Worm (Caenorhabditis elegans) whole organism, midembryonic: ENCODE measurements around the gene T06D4.2.

Source experiments
- T22C8.4 ChIP-seq: fragments of 200-800 bp; sonication (Bioruptor generic); IDR thresholded peaks from 2 replicates; pipeline ENCODE4 v1.3.6; 2022; ENCODE audit warnings: missing genetic modification characterization, missing compliant biosample characterization
- cog-1 ChIP-seq: sonication (generic microtip); optimal IDR thresholded peaks from 2 replicates; lab custom pipeline; 2016; ENCODE audit warnings: missing genetic modification characterization, missing compliant biosample characterization
- flt-1 ChIP-seq: fragments of 200-800 bp; sonication (Bioruptor generic); IDR thresholded peaks from 2 replicates; pipeline ENCODE4 v1.3.6; 2022; ENCODE audit warnings: missing genetic modification characterization, missing compliant biosample characterization
- klf-2 ChIP-seq: fragments of 200-800 bp; sonication (Bioruptor generic); conservative IDR thresholded peaks from 2 replicates; pipeline ENCODE4 v1.3.6; 2022; ENCODE audit warnings: missing genetic modification reagents, missing genetic modification characterization, missing compliant biosample characterization
- med-1 ChIP-seq: sonication (generic microtip); optimal IDR thresholded peaks from 2 replicates; lab custom pipeline; 2017; ENCODE audit warnings: missing genetic modification characterization, mild to moderate bottlenecking, missing compliant biosample characterization, antibody characterized with exemption, missing genetic modification reagents; ENCODE audit not compliant: insufficient read depth
- ref-1 ChIP-seq: fragments of 200-800 bp; sonication (Bioruptor generic); conservative IDR thresholded peaks from 2 replicates; pipeline ENCODE4 v1.3.6; 2022; ENCODE audit warnings: missing genetic modification reagents, missing genetic modification characterization, missing compliant biosample characterization
- tab-1 ChIP-seq: fragments of 200-800 bp; sonication (Bioruptor generic); IDR thresholded peaks from 2 replicates; pipeline ENCODE4 v1.3.6; 2022; ENCODE audit warnings: missing genetic modification characterization, missing compliant biosample characterization
- ztf-23 ChIP-seq: fragments of 200-800 bp; sonication (Bioruptor generic); IDR thresholded peaks from 2 replicates; pipeline ENCODE4 v1.3.6; 2022; ENCODE audit warnings: missing genetic modification reagents, missing genetic modification characterization, missing compliant biosample characterization
- ztf-29 ChIP-seq: fragments of 200-800 bp; sonication (Bioruptor generic); IDR thresholded peaks from 2 replicates; pipeline ENCODE4 v1.3.6; 2022; ENCODE audit warnings: missing genetic modification reagents, missing genetic modification characterization, missing compliant biosample characterization

T06D4.2 gene

DNA sequence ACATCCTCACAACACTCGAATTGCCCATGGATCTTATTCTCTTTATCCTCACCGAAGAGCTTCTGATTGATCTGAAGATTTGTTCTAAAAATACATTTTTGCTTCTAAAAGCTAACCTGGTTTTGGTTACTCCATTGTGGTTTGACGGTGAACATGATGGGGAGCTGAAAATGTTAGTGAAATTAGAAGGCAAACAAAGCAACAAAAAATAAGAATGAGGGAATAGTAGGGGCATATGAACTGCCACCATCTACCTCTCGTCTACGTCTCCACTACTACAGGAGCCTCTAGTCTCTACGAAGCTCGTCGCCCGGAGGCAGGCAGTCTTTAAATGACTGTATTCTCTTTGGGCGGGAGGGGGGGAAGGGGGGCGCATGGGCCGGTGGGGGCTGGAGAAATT, at the start of gene T06D4.2:
TSS of gene T06D4.2 (minus strand) at position 170 of the 400 bp plus-strand sequence.
- TF ChIP-seq med-1 (GFP tag; lab: Kevin White, UChicago) = no peak
- no peak for TF ChIP-seq ztf-29 (GFP tag; lab: Robert Waterston, UW)
- TF ChIP-seq flt-1 (GFP tag; lab: Robert Waterston, UW) = no peak
- TF ChIP-seq T22C8.4 = no peak

- TF ChIP-seq klf-2 (GFP tag; lab: Robert Waterston, UW) = no peak
Measured at ce11 chrII:3434893-3435503, 49.3 kb upstream of the T06D4.2 start.

DNA sequence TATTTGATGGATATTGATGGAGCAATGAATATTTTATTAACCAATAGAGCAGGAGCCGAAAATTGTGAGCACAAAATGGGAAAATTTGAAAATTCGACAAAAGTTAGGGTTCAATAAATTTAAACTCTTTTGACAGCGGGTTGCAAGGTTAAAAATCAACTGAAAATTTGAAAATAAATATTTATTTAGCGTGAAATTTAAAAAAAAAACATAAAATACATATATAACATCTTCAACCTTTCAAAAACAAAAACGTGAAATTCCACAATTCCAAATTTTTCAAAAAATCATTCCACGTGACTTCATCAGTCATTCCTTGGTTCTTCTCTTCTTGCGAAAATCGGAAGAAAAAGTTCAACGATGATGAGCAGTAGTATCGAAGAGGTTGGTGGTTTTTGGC, 43.7 kb upstream of the T06D4.2 start, which contains the start of gene C16C8.18:
TSS of gene C16C8.18 (plus strand) at position 301 of the 400 bp plus-strand sequence.
- no peak for TF ChIP-seq ztf-23 (GFP tag; lab: Robert Waterston, UW)
- TF ChIP-seq tab-1 (GFP tag; lab: Robert Waterston, UW) = no peak
- TF ChIP-seq ztf-29 (GFP tag; lab: Robert Waterston, UW) = no peak
- no peak for TF ChIP-seq ref-1 (GFP tag; lab: Robert Waterston, UW)
- no peak for TF ChIP-seq klf-2 (GFP tag; lab: Robert Waterston, UW)
- TF ChIP-seq T22C8.4 = no peak
- TF ChIP-seq flt-1 (GFP tag; lab: Robert Waterston, UW) = no peak
- no peak for TF ChIP-seq cog-1 (tag; lab: Kevin White, UChicago)

DNA sequence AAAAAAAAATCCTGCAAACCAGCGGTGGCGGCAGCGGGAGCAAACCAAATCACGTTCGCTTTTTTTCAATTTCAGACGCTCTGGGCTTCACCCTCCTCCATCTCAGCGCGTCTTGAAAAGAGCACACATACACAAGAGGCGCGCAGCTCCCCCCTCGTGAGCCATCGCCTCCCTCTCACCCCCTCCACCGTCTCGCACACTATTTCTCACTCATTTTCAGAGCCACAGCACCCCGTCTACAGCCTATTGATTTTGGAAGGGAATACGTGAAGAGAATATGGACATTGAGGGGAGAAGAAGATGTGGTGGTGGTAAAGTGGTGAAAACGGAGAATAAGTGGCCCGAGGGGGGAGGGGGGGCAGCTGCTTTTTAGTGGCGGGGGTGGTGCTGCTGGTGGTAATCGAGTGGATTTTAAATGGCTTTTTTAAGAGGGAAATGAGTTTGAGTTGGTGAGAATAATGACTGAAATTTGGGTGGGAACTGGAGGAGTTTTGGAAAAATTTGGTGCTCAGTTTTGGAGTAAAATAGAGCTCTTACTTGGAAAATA, 42.5 kb upstream of the T06D4.2 start:
- TF ChIP-seq med-1 (GFP tag; lab: Kevin White, UChicago) = no peak
- TF ChIP-seq ztf-29 (GFP tag; lab: Robert Waterston, UW) = no peak
- no peak for TF ChIP-seq ref-1 (GFP tag; lab: Robert Waterston, UW)
- 0 out of 2 replicates have a peak, but pooled peaks have one; percentile 16 for TF ChIP-seq T22C8.4
- TF ChIP-seq tab-1 (GFP tag; lab: Robert Waterston, UW) = no peak
- no peak for TF ChIP-seq cog-1 (tag; lab: Kevin White, UChicago)
- TF ChIP-seq ztf-23 (GFP tag; lab: Robert Waterston, UW) = peak; percentile 56; the same call in 1 of the 2 replicates

DNA sequence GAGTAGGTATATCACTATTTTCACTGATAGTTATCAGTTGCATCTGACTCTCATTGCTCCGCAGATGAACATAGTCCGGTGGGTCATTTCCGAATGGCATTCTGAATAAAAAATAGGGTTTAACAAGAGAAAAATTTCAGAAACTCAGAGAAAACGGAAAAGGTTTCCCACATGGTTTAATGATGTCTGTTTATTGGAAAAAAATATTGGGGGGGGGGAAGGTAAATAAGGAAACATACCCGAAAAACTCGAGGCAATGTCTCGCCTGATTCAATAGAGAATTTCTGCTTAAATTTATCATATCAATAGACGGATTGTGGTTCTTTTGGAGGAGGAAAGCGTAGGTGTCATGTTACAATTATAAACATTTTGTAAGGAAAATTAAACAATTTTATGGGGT, 39.7 kb upstream of the T06D4.2 start, which contains the start of gene nep-11:
TSS of gene nep-11 (minus strand) at position 101 of the 400 bp plus-strand sequence.
- no peak for TF ChIP-seq tab-1 (GFP tag; lab: Robert Waterston, UW)
- no peak for TF ChIP-seq med-1 (GFP tag; lab: Kevin White, UChicago)
- no peak for TF ChIP-seq cog-1 (tag; lab: Kevin White, UChicago)
- no peak for TF ChIP-seq ref-1 (GFP tag; lab: Robert Waterston, UW)
- TF ChIP-seq flt-1 (GFP tag; lab: Robert Waterston, UW) = no peak
- TF ChIP-seq klf-2 (GFP tag; lab: Robert Waterston, UW) = no peak
- no peak for TF ChIP-seq T22C8.4
- TF ChIP-seq ztf-23 (GFP tag; lab: Robert Waterston, UW) = no peak
- no peak for TF ChIP-seq ztf-29 (GFP tag; lab: Robert Waterston, UW)

ce11 chrII:3422938-3423337, 37.2 kb upstream of the T06D4.2 start:
- TF ChIP-seq tab-1 (GFP tag; lab: Robert Waterston, UW) (no peak), klf-2 (GFP tag; lab: Robert Waterston, UW) (no peak), cog-1 (tag; lab: Kevin White, UChicago) (no peak), ztf-23 (GFP tag; lab: Robert Waterston, UW) (no peak), flt-1 (GFP tag; lab: Robert Waterston, UW) (no peak), T22C8.4 (no peak), med-1 (GFP tag; lab: Kevin White, UChicago) (no peak), ztf-29 (GFP tag; lab: Robert Waterston, UW) (no peak), ref-1 (GFP tag; lab: Robert Waterston, UW) (no peak)

- TF ChIP-seq cog-1 (tag; lab: Kevin White, UChicago) (no peak), klf-2 (GFP tag; lab: Robert Waterston, UW) (no peak), flt-1 (GFP tag; lab: Robert Waterston, UW) (no peak)
Measured at ce11 chrII:3416528-3416927, 30.8 kb upstream of the T06D4.2 start, which contains the start of gene nep-6. Gene nep-6 (plus strand): TSS chrII:3416828.

ce11 chrII:3414383-3414910, 28.7 kb upstream of the T06D4.2 start, which contains the start of the genes F18A12.7 and F18A12.2:
Gene F18A12.7 (minus strand): TSS chrII:3414483.
Gene F18A12.2 (plus strand): TSS chrII:3414860.
- no peak for TF ChIP-seq ztf-29 (GFP tag; lab: Robert Waterston, UW)
- no peak for TF ChIP-seq ref-1 (GFP tag; lab: Robert Waterston, UW)
- no peak for TF ChIP-seq T22C8.4
- no peak for TF ChIP-seq med-1 (GFP tag; lab: Kevin White, UChicago)
- no peak for TF ChIP-seq cog-1 (tag; lab: Kevin White, UChicago)
- TF ChIP-seq klf-2 (GFP tag; lab: Robert Waterston, UW) = no peak
- no peak for TF ChIP-seq flt-1 (GFP tag; lab: Robert Waterston, UW)
- TF ChIP-seq ztf-23 (GFP tag; lab: Robert Waterston, UW) = no peak
- TF ChIP-seq tab-1 (GFP tag; lab: Robert Waterston, UW) = no peak

DNA sequence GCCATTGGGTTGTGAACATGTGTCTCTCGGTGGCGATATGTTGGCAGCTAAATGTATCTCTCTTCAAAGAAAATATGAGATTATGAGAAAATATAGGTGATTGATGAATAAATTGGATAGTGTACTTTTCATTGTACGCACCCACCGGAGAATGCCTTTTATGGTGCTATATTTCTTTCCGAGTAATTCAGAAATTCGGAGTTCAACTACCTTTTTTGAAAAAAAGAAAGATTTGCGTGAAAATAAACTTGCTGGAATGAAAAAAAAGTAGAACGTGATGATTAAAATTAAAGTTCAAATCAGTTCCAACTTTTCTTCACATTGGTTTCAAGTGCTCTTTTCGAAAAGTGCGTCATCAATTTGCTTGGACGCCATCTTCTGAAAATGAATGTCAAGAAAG, 17.8 kb upstream of the T06D4.2 start, which contains the start of gene nep-8:
TSS of gene nep-8 (plus strand) at position 301 of the 400 bp plus-strand sequence.
- TF ChIP-seq T22C8.4 (no peak), cog-1 (tag; lab: Kevin White, UChicago) (no peak), med-1 (GFP tag; lab: Kevin White, UChicago) (no peak), klf-2 (GFP tag; lab: Robert Waterston, UW) (no peak), ztf-29 (GFP tag; lab: Robert Waterston, UW) (no peak), tab-1 (GFP tag; lab: Robert Waterston, UW) (no peak), ztf-23 (GFP tag; lab: Robert Waterston, UW) (no peak), flt-1 (GFP tag; lab: Robert Waterston, UW) (no peak), ref-1 (GFP tag; lab: Robert Waterston, UW) (no peak)
